Fruit fly (Drosophila melanogaster): ENCODE measurements around the gene CG17734.

CG17734 gene

DNA sequence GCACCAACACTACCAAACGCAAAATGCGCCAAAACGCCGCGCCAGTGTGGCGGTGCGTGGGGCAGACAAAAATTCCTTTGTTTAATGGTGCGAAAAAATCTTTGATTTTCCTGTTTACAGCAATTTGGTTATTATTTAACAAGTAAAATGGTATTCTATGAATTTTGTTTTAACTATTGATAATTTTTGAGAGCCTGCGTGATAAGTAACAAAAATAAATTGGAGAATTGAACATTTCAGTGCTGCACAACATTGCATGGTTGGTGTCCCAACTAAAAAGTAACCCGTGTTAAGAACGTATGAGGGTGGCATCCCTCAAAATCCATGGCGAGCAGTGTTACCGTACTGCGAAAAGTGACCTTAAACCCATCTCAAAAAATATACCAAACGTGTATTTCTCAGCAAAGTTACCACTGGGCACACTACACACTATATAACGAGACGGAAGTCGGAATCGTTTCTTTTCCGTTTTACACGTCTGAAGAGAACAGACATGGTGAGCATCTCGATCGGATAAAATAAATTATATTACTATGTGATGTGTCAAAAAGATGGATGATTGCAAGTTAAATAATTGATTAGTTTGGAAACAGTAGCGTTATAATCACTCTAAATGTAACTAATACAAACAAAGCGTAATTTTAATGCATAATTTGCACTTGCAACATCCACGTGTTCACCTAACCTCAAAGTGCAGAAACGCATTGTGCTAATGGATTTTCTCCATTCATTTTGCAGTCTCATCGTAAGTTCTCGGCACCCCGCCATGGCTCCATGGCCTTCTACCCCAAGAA lies 22.2 kb downstream of the CG17734 start, which contains the start of the genes CG6693 and RpL3 (continued):
- TF ChIP-seq chn (GFP tag; optimal IDR thresholded peaks at IDR 0.05) (peak; percentile 43), CG30403 (GFP tag; optimal IDR thresholded peaks at IDR 0.05) (peak; percentile 55), toy (GFP tag; IDR thresholded peaks at IDR 0.05) (peak; percentile 53), CG12659 (GFP tag; optimal IDR thresholded peaks at IDR 0.05) (peak; percentile 90), mam (GFP tag; optimal IDR thresholded peaks at IDR 0.05) (peak; percentile 54), YL-1 (GFP tag; optimal IDR thresholded peaks at IDR 0.05) (peak; percentile 98), zfh2 (GFP tag; optimal IDR thresholded peaks at IDR 0.05) (no peak), br (optimal IDR thresholded peaks at IDR 0.05) (no peak), nerfin-2 (GFP tag; IDR thresholded peaks at IDR 0.05; ENCODE audit: partially characterized antibody) (no peak), nom (GFP tag; optimal IDR thresholded peaks at IDR 0.05) (peak; percentile 92), emc (GFP tag; optimal IDR thresholded peaks at IDR 0.05) (peak; percentile 53), tgo (GFP tag; IDR thresholded peaks at IDR 0.05) (peak; percentile 22; the same call in 1 of the 3 replicates), Hsf (GFP tag; optimal IDR thresholded peaks at IDR 0.05) (peak; percentile 59), pfk (GFP tag; optimal IDR thresholded peaks at IDR 0.05) (peak; percentile 76), HLH3B (GFP tag; IDR thresholded peaks at IDR 0.05) (peak; percentile 67; the same call in 1 of the 2 replicates), CG7745 (tag; optimal IDR thresholded peaks at IDR 0.05) (peak; percentile 39), insv (GFP tag; optimal IDR thresholded peaks at IDR 0.05) (peak in 1 of 2 experiments; percentile 67), CG10267 (tag; optimal IDR thresholded peaks at IDR 0.05) (peak; percentile 96), lmd (GFP tag; IDR thresholded peaks at IDR 0.05) (no peak; the same call in 1 of the 2 replicates), CG3847 (GFP tag; IDR thresholded peaks at IDR 0.05) (peak; percentile 65), CrebB (tag; optimal IDR thresholded peaks at IDR 0.05) (peak; percentile 89), shn (GFP tag; optimal IDR thresholded peaks at IDR 0.05) (peak; percentile 52), Neu2 (GFP tag; optimal IDR thresholded peaks at IDR 0.05; ENCODE audit: borderline replicate concordance) (peak; percentile 26), sim (GFP tag; IDR thresholded peaks at IDR 0.05) (no peak), CG10209 (GFP tag; optimal IDR thresholded peaks at IDR 0.05) (peak; percentile 69), CG4328 (GFP tag; optimal IDR thresholded peaks at IDR 0.05) (peak; percentile 84), CG3838 (GFP tag; optimal IDR thresholded peaks at IDR 0.05) (peak; percentile 25), ranshi (GFP tag; IDR thresholded peaks at IDR 0.05) (peak; percentile 49; the same call in 1 of the 2 replicates), CG2875 (GFP tag; optimal IDR thresholded peaks at IDR 0.05) (peak; percentile 87), Ets97D (GFP tag; optimal IDR thresholded peaks at IDR 0.05) (peak; percentile 98), HLH54F (GFP tag; optimal IDR thresholded peaks at IDR 0.05) (peak; percentile 53), eyg (GFP tag; optimal IDR thresholded peaks at IDR 0.05) (peak; percentile 25), seq (GFP tag; IDR thresholded peaks at IDR 0.05) (peak; percentile 63; the same call in 1 of the 2 replicates), tll (GFP tag; optimal IDR thresholded peaks at IDR 0.05) (no peak), repo (GFP tag; optimal IDR thresholded peaks at IDR 0.05) (peak; percentile 39), CG10959 (GFP tag; IDR thresholded peaks at IDR 0.05) (peak; percentile 40; the same call in 1 of the 2 replicates), Scr (GFP tag; IDR thresholded peaks at IDR 0.05; ENCODE audit: partially characterized antibody) (no peak; the same call in 1 of the 2 replicates), en (GFP tag; optimal IDR thresholded peaks at IDR 0.05) (no peak), disco-r (GFP tag; optimal IDR thresholded peaks at IDR 0.05) (peak; percentile 53), PHDP (tag; optimal IDR thresholded peaks at IDR 0.05) (peak; percentile 86), Vsx1 (GFP tag; optimal IDR thresholded peaks at IDR 0.05) (peak; percentile 77), Ssrp (tag; optimal IDR thresholded peaks at IDR 0.05) (peak; percentile 26), ro (GFP tag; IDR thresholded peaks at IDR 0.05) (no peak), dysf (GFP tag; IDR thresholded peaks at IDR 0.05) (peak; percentile 43; the same call in 2 of the 3 replicates), CG11085 (GFP tag; IDR thresholded peaks at IDR 0.05) (peak; percentile 75), CG4404 (GFP tag; IDR thresholded peaks at IDR 0.05) (no peak), ac (GFP tag; optimal IDR thresholded peaks at IDR 0.05) (peak; percentile 66), vvl (GFP tag; IDR thresholded peaks at IDR 0.05) (peak; percentile 84), pzg (GFP tag; optimal IDR thresholded peaks at IDR 0.05) (peak; percentile 99)
